Worm (Caenorhabditis elegans): ENCODE results near the gene dlat-1.

- TF ChIP-seq snpc-4 (GFP tag; optimal IDR thresholded peaks at IDR 0.05) (no peak), snpc-4 (tag; optimal IDR thresholded peaks at IDR 0.05) (no peak), unc-62 (GFP tag; optimal IDR thresholded peaks at IDR 0.05) (no peak), hsf-1 (GFP tag; IDR thresholded peaks at IDR 0.05) (no peak), unc-130 (GFP tag; optimal IDR thresholded peaks at IDR 0.05) (no peak)
Observed at ce11 chrV:14476680-14477079, 29.6 kb upstream of the dlat-1 start, which contains the start of gene clec-54.
